Worm (Caenorhabditis elegans) whole organism, L4 larva: Measurements from ENCODE around the gene C56E10.3.

Experiments
- arid-1 ChIP-seq: fragments of 200-800 bp; sonication (Bioruptor generic); conservative IDR thresholded peaks from 2 replicates; pipeline ENCODE4 v1.3.6; 2022; ENCODE audit warnings: missing genetic modification reagents, missing genetic modification characterization, missing compliant biosample characterization
- ceh-82 ChIP-seq: sonication (generic microtip); optimal IDR thresholded peaks from 2 replicates; lab custom pipeline; 2017; ENCODE audit warnings: missing biosample characterization, missing genetic modification characterization
- ces-1 ChIP-seq: fragments of 150-350 bp; sonication (generic microtip); optimal IDR thresholded peaks from 4 replicates; lab custom pipeline; 2014; ENCODE audit warnings: missing biosample characterization, missing genetic modification reagents, missing genetic modification characterization
- dpl-1 ChIP-seq: fragments of 150-350 bp; optimal IDR thresholded peaks from 2 replicates; lab custom pipeline; 2014; ENCODE audit warnings: missing biosample characterization, missing genetic modification reagents, missing genetic modification characterization
- lin-13 ChIP-seq: fragments of 150-350 bp; optimal IDR thresholded peaks from 2 replicates; lab custom pipeline; 2014; ENCODE audit warnings: missing biosample characterization, missing genetic modification reagents, missing genetic modification characterization
- lir-3 ChIP-seq: sonication (generic microtip); optimal IDR thresholded peaks from 2 replicates; lab custom pipeline; 2016; ENCODE audit warnings: mild to moderate bottlenecking, missing genetic modification characterization, missing compliant biosample characterization
- snpc-4 ChIP-seq: fragments of 150-350 bp; optimal IDR thresholded peaks from 2 replicates; lab custom pipeline; 2014; ENCODE audit warnings: missing biosample characterization, missing genetic modification characterization
- tag-97 ChIP-seq: fragments of 200-800 bp; sonication (Bioruptor generic); IDR thresholded peaks from 2 replicates; pipeline ENCODE4 v1.3.6; 2022; ENCODE audit warnings: missing genetic modification characterization, missing compliant biosample characterization
- unc-62 ChIP-seq, 3 experiments: fragments of 150-350 bp in 1 of 3; sonication (generic microtip); optimal IDR thresholded peaks in 2 of 3; peaks in 1 of 3; 1 replicate in 1 of 3; 2 replicates in 2 of 3; lab custom pipeline; 2014 to 2017; ENCODE audit warnings: missing biosample characterization in 3 of 3, missing genetic modification characterization in 3 of 3, missing genetic modification reagents in 3 of 3, missing genotype in 1 of 3
- zip-11 ChIP-seq: fragments of 200-800 bp; sonication (Bioruptor generic); IDR thresholded peaks from 2 replicates; pipeline ENCODE4 v1.3.6; 2022; ENCODE audit warnings: missing genetic modification characterization, missing compliant biosample characterization
- ztf-11 ChIP-seq: fragments of 150-350 bp; optimal IDR thresholded peaks from 2 replicates; lab custom pipeline; 2014; ENCODE audit warnings: missing biosample characterization, missing genetic modification characterization

- TF ChIP-seq lir-3 (tag; lab: Kevin White, UChicago) = no peak
- TF ChIP-seq snpc-4 (tag; lab: Kevin White, UChicago) = no peak
- no peak for TF ChIP-seq ztf-11
- no peak for TF ChIP-seq arid-1 (GFP tag; lab: Robert Waterston, UW)
- no peak for TF ChIP-seq unc-62 (GFP tag; optimal IDR thresholded peaks at IDR 0.05 in 1 of 2; lab: Kevin White, UChicago)
- no peak for TF ChIP-seq unc-62 (tag; optimal IDR thresholded peaks at IDR 0.05; lab: Kevin White, UChicago)
- no peak for TF ChIP-seq lin-13 (GFP tag; lab: Kevin White, UChicago)
- no peak for TF ChIP-seq tag-97 (GFP tag; lab: Robert Waterston, UW)
- no peak for TF ChIP-seq ceh-82 (tag; lab: Kevin White, UChicago)
- no peak for TF ChIP-seq ces-1 (GFP tag; lab: Kevin White, UChicago)
- TF ChIP-seq dpl-1 (GFP tag; lab: Kevin White, UChicago) = no peak
- TF ChIP-seq zip-11 (GFP tag; lab: Robert Waterston, UW) = no peak
Measured at ce11 chrX:6691653-6692052, 46.2 kb downstream of the C56E10.3 start.
